Worm (Caenorhabditis elegans) whole organism, young adult: ENCODE results near the gene elks-1.
A peak's percentile ranks its signal among the peaks of the same experiment; 100 is the strongest.

Experiments used
- B0035.1 ChIP-seq: sonication (generic microtip); optimal IDR thresholded peaks from 2 replicates; lab custom pipeline; 2016; ENCODE audit warnings: missing genetic modification characterization, mild to moderate bottlenecking, missing compliant biosample characterization, missing genotype, missing genetic modification reagents
- F55B11.4 ChIP-seq: sonication (generic microtip); optimal IDR thresholded peaks from 2 replicates; lab custom pipeline; 2016; ENCODE audit warnings: missing compliant biosample characterization, missing genetic modification characterization, borderline replicate concordance; ENCODE audit not compliant: insufficient read depth
- F57A8.1 ChIP-seq: fragments of 200-800 bp; sonication (Bioruptor generic); optimal IDR thresholded peaks from 2 replicates; lab custom pipeline; 2018; ENCODE audit warnings: mild to moderate bottlenecking, missing genetic modification characterization, moderate library complexity, missing compliant biosample characterization
- Y95B8A.8 ChIP-seq: fragments of 200-800 bp; sonication (Bioruptor generic); IDR thresholded peaks from 2 replicates; pipeline ENCODE4 v1.3.6; 2022; ENCODE audit warnings: missing genetic modification reagents, missing genetic modification characterization, missing compliant biosample characterization
- attf-6 ChIP-seq: fragments of 200-800 bp; sonication (Bioruptor generic); IDR thresholded peaks from 2 replicates; pipeline ENCODE4 v1.3.6; 2022; ENCODE audit warnings: missing genetic modification reagents, missing genetic modification characterization, missing compliant biosample characterization
- cebp-1 ChIP-seq, 2 experiments: fragments of 200-800 bp in 1 of 2; sonication (Bioruptor generic) in 1 of 2; sonication (generic microtip) in 1 of 2; IDR thresholded peaks in 1 of 2; optimal IDR thresholded peaks in 1 of 2; 2 replicates each; pipeline versions ENCODE4 v1.3.6 to Lab custom; 2017 to 2022; ENCODE audit warnings: missing compliant biosample characterization in 2 of 2, missing genetic modification characterization in 2 of 2, mild to moderate bottlenecking in 1 of 2, missing genetic modification reagents in 1 of 2, moderate library complexity in 1 of 2
- dpl-1 ChIP-seq: fragments of 150-350 bp; optimal IDR thresholded peaks from 2 replicates; lab custom pipeline; 2014; ENCODE audit warnings: missing biosample characterization, missing genetic modification reagents, missing genetic modification characterization
- him-1 ChIP-seq: sonication (generic microtip); optimal IDR thresholded peaks from 2 replicates; lab custom pipeline; 2016; ENCODE audit warnings: missing genotype, missing genetic modification reagents, missing genetic modification characterization, missing compliant biosample characterization
- lin-35 ChIP-seq, 3 experiments: fragments of 150-350 bp in 2 of 3; sonication (generic microtip) in 1 of 3; optimal IDR thresholded peaks; 2 replicates each; lab custom pipeline; 2014 to 2018; ENCODE audit warnings: missing biosample characterization in 3 of 3, missing genetic modification characterization in 3 of 3, missing genetic modification reagents in 3 of 3
- nfya-1 ChIP-seq: sonication (generic microtip); optimal IDR thresholded peaks from 2 replicates; lab custom pipeline; 2017; ENCODE audit warnings: antibody characterized with exemption, missing compliant biosample characterization, missing genetic modification characterization, borderline replicate concordance; ENCODE audit not compliant: insufficient read depth
- rec-8 ChIP-seq, 2 experiments: sonication (generic microtip); optimal IDR thresholded peaks; 2 replicates each; lab custom pipeline; 2016; ENCODE audit warnings: mild to moderate bottlenecking in 2 of 2, missing genetic modification characterization in 2 of 2, missing genetic modification reagents in 2 of 2, missing genotype in 2 of 2, missing biosample characterization in 1 of 2, missing compliant biosample characterization in 1 of 2, moderate library complexity in 1 of 2
- repo-1 ChIP-seq: sonication (generic microtip); optimal IDR thresholded peaks from 2 replicates; lab custom pipeline; 2017; ENCODE audit warnings: mild to moderate bottlenecking, missing genetic modification characterization, missing compliant biosample characterization
- unc-62 ChIP-seq: fragments of 150-350 bp; optimal IDR thresholded peaks from 2 replicates; lab custom pipeline; 2014; ENCODE audit warnings: missing biosample characterization, missing genetic modification reagents, missing genetic modification characterization
- zim-3 ChIP-seq: sonication (generic microtip); optimal IDR thresholded peaks from 2 replicates; lab custom pipeline; 2017; ENCODE audit warnings: mild to moderate bottlenecking, missing genetic modification characterization, moderate library complexity, missing compliant biosample characterization

- TF ChIP-seq unc-62 (GFP tag; lab: Kevin White, UChicago): no peak
- no peak for TF ChIP-seq zim-3 (tag; lab: Kevin White, UChicago)
- no peak for TF ChIP-seq repo-1 (tag; lab: Kevin White, UChicago)
- no peak for TF ChIP-seq F57A8.1 (GFP tag; lab: Kevin White, UChicago)
- TF ChIP-seq nfya-1 (tag; lab: Kevin White, UChicago): no peak
- TF ChIP-seq cebp-1 (GFP tag; IDR thresholded peaks at IDR 0.05; lab: Robert Waterston, UW): no peak
- peak; percentile 24 for TF ChIP-seq cebp-1 (tag; optimal IDR thresholded peaks at IDR 0.05; lab: Kevin White, UChicago)
- no peak for TF ChIP-seq Y95B8A.8 (GFP tag; lab: Robert Waterston, UW)
- TF ChIP-seq him-1 (tag; lab: Kevin White, UChicago): no peak
- no peak for TF ChIP-seq attf-6 (GFP tag; lab: Robert Waterston, UW)
- no peak for TF ChIP-seq lin-35 (GFP tag; optimal IDR thresholded peaks at IDR 0.05; lab: Kevin White, UChicago)
- no peak for TF ChIP-seq dpl-1 (GFP tag; lab: Kevin White, UChicago)
- TF ChIP-seq F55B11.4 (tag; lab: Kevin White, UChicago): no peak
- TF ChIP-seq B0035.1: no peak
- no peak for TF ChIP-seq rec-8 (tag; optimal IDR thresholded peaks at IDR 0.05; lab: Kevin White, UChicago)
Observed at ce11 chrIV:3378080-3378804, 28.4 kb upstream of the elks-1 start, which contains the start of gene otub-4.
